Worm (Caenorhabditis elegans): ENCODE data around the gene Y6G8.16.
"Not testable (repeated sequence)": the region's sequence is repeated elsewhere in the genome, so short reads cannot be mapped to it uniquely, and the experiment has no call there.

The Y6G8.16 gene

ce11 chrV:17580017-17580416 lies 26.1 kb upstream of the Y6G8.16 start:
- TF ChIP-seq unc-39 (tag; optimal IDR thresholded peaks at IDR 0.05) (no peak), skn-1 (tag; optimal IDR thresholded peaks at IDR 0.05) (no peak), lin-13 (GFP tag; optimal IDR thresholded peaks at IDR 0.05) (no peak), mdl-1 (tag; optimal IDR thresholded peaks at IDR 0.05) (no peak), blmp-1 (tag; optimal IDR thresholded peaks at IDR 0.05; ENCODE audit: insufficient read depth) (no peak), nhr-6 (tag; optimal IDR thresholded peaks at IDR 0.05) (no peak), mbf-1 (tag; optimal IDR thresholded peaks at IDR 0.05) (no peak), fos-1 (tag; optimal IDR thresholded peaks at IDR 0.05) (no peak), nhr-11 (tag; optimal IDR thresholded peaks at IDR 0.05) (no peak), C34F6.9 (tag; optimal IDR thresholded peaks at IDR 0.05) (no peak)

ce11 chrV:17584352-17584843 lies 21.8 kb upstream of the Y6G8.16 start, which contains the start of gene fbxa-133:
Gene fbxa-133 (plus strand): TSS chrV:17584793.
- not testable (repeated sequence) for TF ChIP-seq ZK546.5, mdl-1, mab-5 (tag; optimal IDR thresholded peaks at IDR 0.05)

ce11 chrV:17595691-17596090 lies 10.5 kb upstream of the Y6G8.16 start:
- no peak for TF ChIP-seq nhr-77 (tag; optimal IDR thresholded peaks at IDR 0.05)
- TF ChIP-seq elt-3 (tag; optimal IDR thresholded peaks at IDR 0.05): no peak
- TF ChIP-seq sma-9 (GFP tag; optimal IDR thresholded peaks at IDR 0.05): no peak
- TF ChIP-seq sma-9 (tag; optimal IDR thresholded peaks at IDR 0.05): no peak
- TF ChIP-seq nhr-10 (tag; optimal IDR thresholded peaks at IDR 0.05): no peak
- TF ChIP-seq R02D3.7 (tag; optimal IDR thresholded peaks at IDR 0.05): no peak
- no peak for TF ChIP-seq fos-1 (tag; optimal IDR thresholded peaks at IDR 0.05)
- no peak for TF ChIP-seq lin-11 (tag; optimal IDR thresholded peaks at IDR 0.05)

- no peak for TF ChIP-seq sem-4 (tag; optimal IDR thresholded peaks at IDR 0.05)
- no peak for TF ChIP-seq nhr-12 (tag; optimal IDR thresholded peaks at IDR 0.05)
- peak; percentile 60 for TF ChIP-seq fos-1 (tag; optimal IDR thresholded peaks at IDR 0.05)
These were observed 7.3 kb upstream of the Y6G8.16 start, which contains the start of gene Y6G8.2 for ce11 chrV:17598810-17599209. Gene Y6G8.2 (minus strand): TSS chrV:17598956.

ce11 chrV:17601520-17601919 lies 4.6 kb upstream of the Y6G8.16 start, which contains the start of gene ztf-25:
Gene ztf-25 (plus strand): TSS chrV:17601820.
- TF ChIP-seq ZK546.5 (tag; optimal IDR thresholded peaks at IDR 0.05) (no peak), Y55F3AM.14 (GFP tag; optimal IDR thresholded peaks at IDR 0.05) (no peak), mbf-1 (tag; optimal IDR thresholded peaks at IDR 0.05) (no peak), ztf-1 (GFP tag; conservative IDR thresholded peaks at IDR 0.05) (no peak), nhr-12 (tag; optimal IDR thresholded peaks at IDR 0.05) (no peak), nhr-11 (tag; optimal IDR thresholded peaks at IDR 0.05) (no peak), R02D3.7 (tag; optimal IDR thresholded peaks at IDR 0.05) (no peak), aly-2 (tag; optimal IDR thresholded peaks at IDR 0.05) (no peak), nhr-10 (tag; optimal IDR thresholded peaks at IDR 0.05) (no peak), unc-39 (tag; optimal IDR thresholded peaks at IDR 0.05) (no peak), ama-1 (optimal IDR thresholded peaks at IDR 0.05) (no peak), nhr-23 (tag; optimal IDR thresholded peaks at IDR 0.05) (no peak), dmd-4 (tag; optimal IDR thresholded peaks at IDR 0.05) (no peak), C34F6.9 (tag; optimal IDR thresholded peaks at IDR 0.05) (no peak), blmp-1 (tag; optimal IDR thresholded peaks at IDR 0.05; ENCODE audit: insufficient read depth) (no peak)

- TF ChIP-seq sma-3 (GFP tag; optimal IDR thresholded peaks at IDR 0.05) (no peak), unc-39 (tag; optimal IDR thresholded peaks at IDR 0.05) (no peak), aly-2 (tag; optimal IDR thresholded peaks at IDR 0.05) (no peak), skn-1 (tag; optimal IDR thresholded peaks at IDR 0.05) (no peak), sem-4 (tag; optimal IDR thresholded peaks at IDR 0.05) (no peak), ztf-1 (GFP tag; conservative IDR thresholded peaks at IDR 0.05) (no peak), dmd-4 (tag; optimal IDR thresholded peaks at IDR 0.05) (no peak), mab-5 (tag; optimal IDR thresholded peaks at IDR 0.05) (no peak), Y55F3AM.14 (GFP tag; optimal IDR thresholded peaks at IDR 0.05) (no peak), ceh-16 (tag; optimal IDR thresholded peaks at IDR 0.05) (no peak), nhr-23 (tag; optimal IDR thresholded peaks at IDR 0.05) (no peak), nhr-237 (tag; optimal IDR thresholded peaks at IDR 0.05) (no peak), nhr-10 (tag; optimal IDR thresholded peaks at IDR 0.05) (no peak), blmp-1 (tag; optimal IDR thresholded peaks at IDR 0.05; ENCODE audit: insufficient read depth) (no peak), unc-55 (GFP tag; optimal IDR thresholded peaks at IDR 0.05) (no peak), ceh-82 (tag; optimal IDR thresholded peaks at IDR 0.05) (no peak), R02D3.7 (tag; optimal IDR thresholded peaks at IDR 0.05) (no peak)
These were observed 1.6 kb downstream of the Y6G8.16 start, which contains the start of gene srz-91 for ce11 chrV:17607797-17608196. Gene srz-91 (plus strand): TSS chrV:17608097.

Measured in whole organism, L2 larva.